Fruit fly (Drosophila melanogaster): ENCODE results near the gene Dad.

Dad gene

DNA sequence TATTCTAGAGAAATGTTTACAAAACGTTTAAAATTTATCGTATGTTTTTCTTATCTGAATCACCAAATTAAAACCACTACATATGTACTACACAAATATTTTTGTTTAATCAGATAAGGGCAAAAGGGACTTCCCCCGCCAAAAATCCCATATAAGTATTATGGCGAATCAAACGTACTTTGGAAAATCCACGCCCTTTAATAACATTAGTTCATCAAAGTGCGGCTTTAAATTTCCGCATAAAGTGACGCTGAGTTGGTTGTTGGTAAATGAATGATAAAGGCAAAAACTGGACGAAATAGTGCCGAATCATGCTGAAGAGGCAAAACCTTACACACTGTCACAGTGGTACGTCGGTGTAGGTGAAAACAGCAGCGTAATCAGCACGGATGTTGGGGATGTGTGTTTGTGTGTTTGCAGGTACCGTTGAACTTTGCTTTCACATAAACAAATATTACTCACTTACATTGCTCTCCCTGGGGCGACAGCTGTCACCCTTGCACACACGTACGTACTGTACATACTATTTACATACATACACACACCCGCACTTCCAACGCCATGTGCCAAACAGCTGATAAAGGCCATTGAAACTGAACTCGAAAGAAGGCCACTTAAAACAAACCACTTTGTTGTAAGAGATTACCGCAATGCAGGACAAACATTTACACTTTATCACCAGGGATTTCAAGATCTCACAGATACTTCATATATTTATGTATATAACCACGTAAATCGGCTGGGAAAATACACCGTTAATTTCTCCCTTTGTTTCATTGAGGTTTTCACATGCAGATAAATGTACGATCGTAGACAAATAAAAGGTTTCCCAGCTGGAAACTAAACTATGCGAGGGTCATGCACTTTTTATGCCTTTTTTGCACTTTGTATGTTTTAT, 25.4 kb downstream of the Dad start (continued):
- TF ChIP-seq CG12236 (GFP tag; optimal IDR thresholded peaks at IDR 0.05) (no peak), Aef1 (GFP tag; IDR thresholded peaks at IDR 0.05) (no peak), CG10274 (GFP tag; optimal IDR thresholded peaks at IDR 0.05) (no peak), Blimp-1 (GFP tag; optimal IDR thresholded peaks at IDR 0.05) (peak; percentile 20), insv (GFP tag; optimal IDR thresholded peaks at IDR 0.05) (no peak), gsb (GFP tag; IDR thresholded peaks at IDR 0.05) (no peak), CG4617 (GFP tag; optimal IDR thresholded peaks at IDR 0.05; ENCODE audit: borderline replicate concordance) (no peak), Fer3 (tag; optimal IDR thresholded peaks at IDR 0.05) (no peak), CG4707 (GFP tag; optimal IDR thresholded peaks at IDR 0.05) (peak; percentile 46), cad (GFP tag; optimal IDR thresholded peaks at IDR 0.05) (no peak), bsh (GFP tag; optimal IDR thresholded peaks at IDR 0.05) (peak in 1 of 2 experiments; percentile 37), Hsf (GFP tag; optimal IDR thresholded peaks at IDR 0.05) (no peak), gem (tag; optimal IDR thresholded peaks at IDR 0.05) (no peak), CG1832 (GFP tag; optimal IDR thresholded peaks at IDR 0.05) (no peak), CkIIα-i1 (GFP tag; IDR thresholded peaks at IDR 0.05) (no peak), CG14710 (tag; optimal IDR thresholded peaks at IDR 0.05) (no peak), CG31365 (tag; optimal IDR thresholded peaks at IDR 0.05) (no peak), CG12942 (GFP tag; optimal IDR thresholded peaks at IDR 0.05) (no peak), pb (GFP tag; optimal IDR thresholded peaks at IDR 0.05) (no peak), da (GFP tag; optimal IDR thresholded peaks at IDR 0.05) (no peak), br (optimal IDR thresholded peaks at IDR 0.05) (no peak), twi (tag; optimal IDR thresholded peaks at IDR 0.05) (peak; percentile 95), ttk (GFP tag; IDR thresholded peaks at IDR 0.05) (no peak), CG17186 (GFP tag; optimal IDR thresholded peaks at IDR 0.05) (peak; percentile 13), CG10147 (GFP tag; optimal IDR thresholded peaks at IDR 0.05) (no peak), bab2 (GFP tag; optimal IDR thresholded peaks at IDR 0.05) (no peak), wdn (GFP tag; IDR thresholded peaks at IDR 0.05) (no peak), D19A (tag; optimal IDR thresholded peaks at IDR 0.05) (no peak), crol (GFP tag; IDR thresholded peaks at IDR 0.05) (no peak), CG17568 (GFP tag; optimal IDR thresholded peaks at IDR 0.05) (peak; percentile 28), CG4328 (GFP tag; optimal IDR thresholded peaks at IDR 0.05) (peak; percentile 34), CG7786 (GFP tag; optimal IDR thresholded peaks at IDR 0.05) (no peak), Bteb2 (GFP tag; optimal IDR thresholded peaks at IDR 0.05) (no peak), CG6765 (GFP tag; optimal IDR thresholded peaks at IDR 0.05) (no peak), CG10267 (tag; optimal IDR thresholded peaks at IDR 0.05) (no peak), CG15479 (GFP tag; optimal IDR thresholded peaks at IDR 0.05) (peak; percentile 95), toy (GFP tag; IDR thresholded peaks at IDR 0.05) (no peak), CG16815 (GFP tag; optimal IDR thresholded peaks at IDR 0.05) (no peak), CG9876 (GFP tag; optimal IDR thresholded peaks at IDR 0.05) (no peak), GATAe (GFP tag; conservative IDR thresholded peaks at IDR 0.05) (no peak), CG6272 (GFP tag; IDR thresholded peaks at IDR 0.05) (no peak), fd96Cb (tag; optimal IDR thresholded peaks at IDR 0.05) (no peak), chinmo (GFP tag; IDR thresholded peaks at IDR 0.05; ENCODE audit: partially characterized antibody) (0 out of 4 replicates have a peak, but pooled peaks have one; percentile 56), Neu2 (GFP tag; optimal IDR thresholded peaks at IDR 0.05; ENCODE audit: borderline replicate concordance) (no peak), CG12155 (GFP tag; optimal IDR thresholded peaks at IDR 0.05) (no peak), CG11696 (GFP tag; IDR thresholded peaks at IDR 0.05) (no peak), Doc2 (GFP tag; IDR thresholded peaks at IDR 0.05) (no peak), CG1603 (tag; optimal IDR thresholded peaks at IDR 0.05) (peak; percentile 20), tap (tag; optimal IDR thresholded peaks at IDR 0.05) (no peak), eyg (GFP tag; optimal IDR thresholded peaks at IDR 0.05) (no peak)

Measured in whole organism, embryonic.